Worm (Caenorhabditis elegans) whole organism, early embryonic: ENCODE data around the gene fbxb-104.

Experiments used
- ets-7 ChIP-seq: sonication (generic microtip); optimal IDR thresholded peaks from 2 replicates; lab custom pipeline; 2016; ENCODE audit warnings: missing genotype, missing genetic modification characterization, missing compliant biosample characterization
- flt-1 ChIP-seq: fragments of 200-800 bp; sonication (Bioruptor generic); IDR thresholded peaks from 2 replicates; pipeline ENCODE4 v1.3.6; 2022; ENCODE audit warnings: missing genetic modification characterization, missing compliant biosample characterization
- hmg-4 ChIP-seq: fragments of 200-800 bp; sonication (Bioruptor generic); optimal IDR thresholded peaks from 2 replicates; lab custom pipeline; 2018; ENCODE audit warnings: mild to moderate bottlenecking, missing genetic modification characterization, missing compliant biosample characterization
- tbx-37 ChIP-seq: fragments of 200-800 bp; sonication (Bioruptor generic); conservative IDR thresholded peaks from 2 replicates; pipeline ENCODE4 v1.3.6; 2022; ENCODE audit warnings: missing genetic modification reagents, missing genetic modification characterization, missing compliant biosample characterization

DNA sequence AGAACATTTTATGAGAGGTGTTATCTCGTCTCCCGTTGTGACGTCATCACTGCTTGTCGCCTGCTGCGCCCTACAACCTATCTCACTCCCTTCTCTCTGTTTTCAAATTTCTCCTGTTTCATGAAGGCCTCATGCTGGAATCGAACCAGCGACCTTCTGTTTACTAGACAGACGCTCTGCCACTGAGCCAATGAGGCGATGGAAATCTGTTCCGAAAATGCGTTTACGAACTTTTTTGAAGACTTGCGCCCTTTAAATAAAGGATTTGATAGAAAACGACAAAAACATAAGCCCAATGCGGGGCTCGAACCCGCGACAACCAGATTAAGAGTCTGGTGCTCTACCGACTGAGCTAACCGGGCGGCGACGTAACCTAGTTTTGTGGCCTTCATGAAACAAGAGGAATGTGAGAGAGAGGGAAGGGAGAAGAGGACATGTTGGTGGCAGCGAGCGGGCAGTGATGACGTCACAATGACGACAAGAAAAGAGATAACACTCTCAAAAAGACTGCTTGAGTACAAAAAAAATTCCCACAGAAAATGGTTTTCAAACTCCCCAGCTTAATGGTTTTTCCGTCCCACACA, 42.0 kb upstream of the fbxb-104 start, which contains the start of gene clec-126:
- TF ChIP-seq ets-7 = peak; percentile 76
- TF ChIP-seq tbx-37 (GFP tag; lab: Robert Waterston, UW) = peak; percentile 85
- peak; percentile 93 for TF ChIP-seq hmg-4 (GFP tag; lab: Kevin White, UChicago)
- peak; percentile 87 for TF ChIP-seq flt-1 (GFP tag; lab: Robert Waterston, UW)
